Fruit fly (Drosophila melanogaster): Measurements from ENCODE around the gene CG9231.

CG9231 gene

dm6 chr3L:19612172-19612571 lies 26.4 kb upstream of the CG9231 start, which contains the start of the genes Lon and PIG-F (continued):
- peak; percentile 99 for TF ChIP-seq Dbx (GFP tag; IDR thresholded peaks at IDR 0.05)
- TF ChIP-seq Dref (GFP tag; IDR thresholded peaks at IDR 0.05), result peak; percentile 43
- peak; percentile 97 for TF ChIP-seq D19B (GFP tag; optimal IDR thresholded peaks at IDR 0.05)
- TF ChIP-seq Med (GFP tag), result peak; percentile 100
- TF ChIP-seq CG14667 (GFP tag; IDR thresholded peaks at IDR 0.05), result peak; percentile 98
- peak; percentile 99 for TF ChIP-seq Ssrp (tag; optimal IDR thresholded peaks at IDR 0.05)
- peak; percentile 99 for TF ChIP-seq nerfin-1 (tag; optimal IDR thresholded peaks at IDR 0.05)
- TF ChIP-seq Spps (tag; optimal IDR thresholded peaks at IDR 0.05), result peak; percentile 98
- TF ChIP-seq CG14014 (GFP tag; IDR thresholded peaks at IDR 0.05), result peak; percentile 99
- peak; percentile 94 for TF ChIP-seq dimm (GFP tag; IDR thresholded peaks at IDR 0.05)
- peak; percentile 100 for TF ChIP-seq sens (GFP tag)
- peak; percentile 99 for TF ChIP-seq zfh1 (GFP tag; IDR thresholded peaks at IDR 0.05)
- TF ChIP-seq ci (GFP tag; IDR thresholded peaks at IDR 0.05), result peak; percentile 98
- TF ChIP-seq CG17612 (GFP tag; IDR thresholded peaks at IDR 0.05), result peak; percentile 95
- peak; percentile 99 for TF ChIP-seq pum (GFP tag; optimal IDR thresholded peaks at IDR 0.05)
- TF ChIP-seq amos (GFP tag; IDR thresholded peaks at IDR 0.05; ENCODE audit: partially characterized antibody), result peak; percentile 47
- TF ChIP-seq Six4 (GFP tag; optimal IDR thresholded peaks at IDR 0.05), result peak; percentile 99
- TF ChIP-seq gsb-n (tag; optimal IDR thresholded peaks at IDR 0.05), result peak; percentile 99
- peak; percentile 79 for TF ChIP-seq CG31365 (tag; optimal IDR thresholded peaks at IDR 0.05)
- peak; percentile 98 for TF ChIP-seq ase (GFP tag; IDR thresholded peaks at IDR 0.05)
- TF ChIP-seq HLHmδ (GFP tag; optimal IDR thresholded peaks at IDR 0.05), result no peak
- TF ChIP-seq CG14965 (GFP tag; optimal IDR thresholded peaks at IDR 0.05; ENCODE audit: borderline replicate concordance), result peak; percentile 70
- peak; percentile 98 for TF ChIP-seq Mrtf (GFP tag; IDR thresholded peaks at IDR 0.05)
- TF ChIP-seq CG11456 (GFP tag; IDR thresholded peaks at IDR 0.05), result peak; percentile 97
- peak; percentile 94 for TF ChIP-seq crc (GFP tag; optimal IDR thresholded peaks at IDR 0.05)
- TF ChIP-seq CG7928 (GFP tag; optimal IDR thresholded peaks at IDR 0.05), result peak; percentile 84
- peak; percentile 99 for TF ChIP-seq pho (GFP tag; optimal IDR thresholded peaks at IDR 0.05)
- TF ChIP-seq row (GFP tag; IDR thresholded peaks at IDR 0.05), result peak; percentile 99
- peak; percentile 96 for TF ChIP-seq CG12219 (GFP tag; optimal IDR thresholded peaks at IDR 0.05)
- TF ChIP-seq CG9609 (GFP tag; optimal IDR thresholded peaks at IDR 0.05), result peak; percentile 98
- peak; percentile 98 for TF ChIP-seq wor (GFP tag; IDR thresholded peaks at IDR 0.05)
- TF ChIP-seq MESR4 (GFP tag; optimal IDR thresholded peaks at IDR 0.05), result peak; percentile 22
- TF ChIP-seq zen (tag; optimal IDR thresholded peaks at IDR 0.05), result peak; percentile 99
- peak; percentile 97 for TF ChIP-seq Elba2 (GFP tag; optimal IDR thresholded peaks at IDR 0.05)
- TF ChIP-seq sim (GFP tag; IDR thresholded peaks at IDR 0.05), result peak; percentile 94
- peak; percentile 78 for TF ChIP-seq Sry-β (GFP tag; optimal IDR thresholded peaks at IDR 0.05)
- peak; percentile 99 for TF ChIP-seq CG16815 (GFP tag; optimal IDR thresholded peaks at IDR 0.05)
- TF ChIP-seq bsh (GFP tag; optimal IDR thresholded peaks at IDR 0.05), result peak; percentile 98 to 99
- peak; percentile 99 for TF ChIP-seq croc (GFP tag; conservative IDR thresholded peaks at IDR 0.05)
- peak; percentile 99 for TF ChIP-seq CG11723 (GFP tag; optimal IDR thresholded peaks at IDR 0.05)
- peak; percentile 99 for TF ChIP-seq Dek (tag; optimal IDR thresholded peaks at IDR 0.05)
- peak; percentile 91 for TF ChIP-seq CG15073 (GFP tag; optimal IDR thresholded peaks at IDR 0.05)
- TF ChIP-seq CG13123 (GFP tag; optimal IDR thresholded peaks at IDR 0.05), result peak; percentile 98
- peak; percentile 100 for TF ChIP-seq gem (tag; optimal IDR thresholded peaks at IDR 0.05)
- TF ChIP-seq CG12942 (GFP tag; optimal IDR thresholded peaks at IDR 0.05), result peak; percentile 99
- TF ChIP-seq CG4404 (GFP tag; IDR thresholded peaks at IDR 0.05), result peak; percentile 99
- TF ChIP-seq mirr (GFP tag; optimal IDR thresholded peaks at IDR 0.05), result peak; percentile 95
- TF ChIP-seq CG18764 (GFP tag; optimal IDR thresholded peaks at IDR 0.05), result peak; percentile 98
- TF ChIP-seq gro (GFP tag; optimal IDR thresholded peaks at IDR 0.05), result peak; percentile 98
- peak; percentile 100 for TF ChIP-seq CG10267 (tag; optimal IDR thresholded peaks at IDR 0.05)
- TF ChIP-seq peb (GFP tag; IDR thresholded peaks at IDR 0.05), result peak; percentile 98
- peak; percentile 99 for TF ChIP-seq Aef1 (GFP tag; IDR thresholded peaks at IDR 0.05)

Data from whole organism, embryonic.